Worm (Caenorhabditis elegans) whole organism, L4 larva: ENCODE data around the gene C44C10.3.

Source experiments
- Y105C5A.15 ChIP-seq: fragments of 200-800 bp; sonication (Bioruptor generic); IDR thresholded peaks from 2 replicates; pipeline ENCODE4 v1.3.6; 2022; ENCODE audit warnings: missing genetic modification characterization, missing compliant biosample characterization
- fkh-10 ChIP-seq: fragments of 150-350 bp; optimal IDR thresholded peaks from 2 replicates; lab custom pipeline; 2014; ENCODE audit warnings: missing biosample characterization, missing genetic modification reagents, missing genetic modification characterization
- madf-9 ChIP-seq: fragments of 200-800 bp; sonication (Bioruptor generic); conservative IDR thresholded peaks from 2 replicates; pipeline ENCODE4 v1.3.6; 2022; ENCODE audit warnings: missing genetic modification reagents, missing genetic modification characterization, missing compliant biosample characterization

- no peak for TF ChIP-seq fkh-10 (GFP tag; lab: Kevin White, UChicago)
- TF ChIP-seq madf-9 (GFP tag; lab: Robert Waterston, UW), result no peak
- no peak for TF ChIP-seq Y105C5A.15
These were observed 14.5 kb upstream of the C44C10.3 start, which contains the start of gene C44C10.7 for ce11 chrX:11687836-11688319.
